Fruit fly (Drosophila melanogaster) whole organism, prepupa: ENCODE data around the gene CG13692.

Experiments used
- Blimp-1 ChIP-seq: fragments of 200-800 bp; sonication (Bioruptor generic); optimal IDR thresholded peaks from 3 replicates; lab custom pipeline; 2017; ENCODE audit warnings: missing biosample characterization, missing genetic modification characterization, mild to moderate bottlenecking, moderate library complexity, missing genetic modification reagents
- CG10669 ChIP-seq: fragments of 200-800 bp; sonication (Bioruptor generic); optimal IDR thresholded peaks from 3 replicates; lab custom pipeline; 2018; ENCODE audit warnings: missing biosample characterization, mild to moderate bottlenecking, missing genetic modification characterization, moderate library complexity
- CG11762 ChIP-seq: fragments of 200-800 bp; sonication (Bioruptor generic); optimal IDR thresholded peaks from 3 replicates; lab custom pipeline; 2016; ENCODE audit warnings: missing biosample characterization, missing genetic modification characterization; ENCODE audit not compliant: insufficient read depth
- CG11902 ChIP-seq: fragments of 200-800 bp; sonication (Bioruptor generic); optimal IDR thresholded peaks from 3 replicates; lab custom pipeline; 2016; ENCODE audit warnings: missing biosample characterization, missing genetic modification characterization
- CG15336 ChIP-seq: fragments of 200-800 bp; sonication (Bioruptor generic); IDR thresholded peaks from 2 replicates; pipeline ENCODE4 v1.3.6; 2022; ENCODE audit warnings: missing biosample characterization, missing genetic modification characterization
- CG1621 ChIP-seq: fragments of 200-800 bp; sonication (Bioruptor generic); optimal IDR thresholded peaks from 3 replicates; lab custom pipeline; 2018; ENCODE audit warnings: missing biosample characterization, mild to moderate bottlenecking, missing genetic modification characterization
- CG16779 ChIP-seq: fragments of 200-800 bp; sonication (Bioruptor generic); optimal IDR thresholded peaks from 3 replicates; lab custom pipeline; 2017; ENCODE audit warnings: missing biosample characterization, mild to moderate bottlenecking, missing genetic modification characterization
- CG3032 ChIP-seq: fragments of 200-800 bp; optimal IDR thresholded peaks from 2 replicates; lab custom pipeline; 2019; ENCODE audit warnings: missing biosample characterization, mild to moderate bottlenecking, missing genetic modification characterization, moderate library complexity
- CG31627 ChIP-seq: fragments of 200-800 bp; sonication (Bioruptor generic); optimal IDR thresholded peaks from 3 replicates; lab custom pipeline; 2016; ENCODE audit warnings: missing biosample characterization, missing genetic modification characterization
- CG32006 ChIP-seq: fragments of 200-800 bp; sonication (Bioruptor generic); optimal IDR thresholded peaks from 3 replicates; lab custom pipeline; 2017; ENCODE audit warnings: missing biosample characterization, mild to moderate bottlenecking, missing genetic modification characterization
- CG34406 ChIP-seq: fragments of 200-800 bp; sonication (Bioruptor generic); optimal IDR thresholded peaks from 3 replicates; lab custom pipeline; 2016; ENCODE audit warnings: missing biosample characterization, missing genetic modification characterization
- CG3919 ChIP-seq: fragments of 200-800 bp; sonication (Bioruptor generic); optimal IDR thresholded peaks from 3 replicates; lab custom pipeline; 2016; ENCODE audit warnings: missing biosample characterization, missing genetic modification characterization
- CG4318 ChIP-seq: fragments of 200-800 bp; sonication (Bioruptor generic); optimal IDR thresholded peaks from 3 replicates; lab custom pipeline; 2017; ENCODE audit warnings: missing biosample characterization, mild to moderate bottlenecking, missing genetic modification characterization
- CG6163 ChIP-seq: fragments of 200-800 bp; sonication (Bioruptor generic); IDR thresholded peaks from 3 replicates; pipeline ENCODE4 v1.3.6; 2022; ENCODE audit warnings: missing biosample characterization, missing genetic modification characterization
- CG6276 ChIP-seq: fragments of 200-800 bp; sonication (Bioruptor generic); optimal IDR thresholded peaks from 2 replicates; lab custom pipeline; 2017; ENCODE audit warnings: missing biosample characterization, mild to moderate bottlenecking, missing genetic modification characterization
- CG6792 ChIP-seq: fragments of 200-800 bp; sonication (Bioruptor generic); optimal IDR thresholded peaks from 3 replicates; lab custom pipeline; 2016; ENCODE audit warnings: missing biosample characterization, missing genetic modification characterization
- CG6808 ChIP-seq: fragments of 200-800 bp; sonication (Bioruptor generic); optimal IDR thresholded peaks from 3 replicates; lab custom pipeline; 2017; ENCODE audit warnings: missing biosample characterization, missing genetic modification characterization, mild to moderate bottlenecking, moderate library complexity, missing genetic modification reagents
- CG6854 ChIP-seq: fragments of 200-800 bp; sonication (Bioruptor generic); optimal IDR thresholded peaks from 2 replicates; lab custom pipeline; 2017; ENCODE audit warnings: missing biosample characterization, mild to moderate bottlenecking, missing genetic modification characterization
- CG8119 ChIP-seq: fragments of 200-800 bp; sonication (Bioruptor generic); IDR thresholded peaks from 3 replicates; pipeline ENCODE4 v1.3.6; 2022; ENCODE audit warnings: missing biosample characterization, missing genetic modification characterization
- CG8319 ChIP-seq: fragments of 200-800 bp; sonication (Bioruptor generic); optimal IDR thresholded peaks from 3 replicates; lab custom pipeline; 2016; ENCODE audit warnings: missing biosample characterization, missing genetic modification characterization
- CG8632 ChIP-seq: fragments of 200-800 bp; sonication (Bioruptor generic); optimal IDR thresholded peaks from 3 replicates; lab custom pipeline; 2016; ENCODE audit warnings: missing biosample characterization, missing genetic modification characterization
- Eip75B ChIP-seq: fragments of 200-800 bp; sonication (Bioruptor generic); optimal IDR thresholded peaks from 3 replicates; lab custom pipeline; 2016; ENCODE audit warnings: missing biosample characterization, missing genetic modification characterization
- Eip78C ChIP-seq: fragments of 200-800 bp; sonication (Bioruptor generic); peaks from one replicate; lab custom pipeline; 2016; ENCODE audit warnings: missing biosample characterization, missing genetic modification characterization
- Eip93F ChIP-seq: fragments of 200-800 bp; sonication (Bioruptor generic); optimal IDR thresholded peaks from 2 replicates; lab custom pipeline; 2016; ENCODE audit warnings: missing biosample characterization, mild to moderate bottlenecking, missing genetic modification characterization
- Ets21C ChIP-seq: fragments of 200-800 bp; sonication (Bioruptor generic); optimal IDR thresholded peaks from 3 replicates; lab custom pipeline; 2016; ENCODE audit warnings: missing biosample characterization, missing genetic modification characterization
- Gug ChIP-seq: fragments of 200-800 bp; sonication (Bioruptor generic); IDR thresholded peaks from 2 replicates; pipeline ENCODE4 v1.3.6; 2022; ENCODE audit warnings: missing biosample characterization, missing genetic modification characterization
- Hr39 ChIP-seq: fragments of 200-800 bp; sonication (Bioruptor generic); optimal IDR thresholded peaks from 2 replicates; lab custom pipeline; 2016; ENCODE audit warnings: missing biosample characterization, missing genetic modification characterization
- Hr4 ChIP-seq: fragments of 200-800 bp; sonication (Bioruptor generic); optimal IDR thresholded peaks from 3 replicates; lab custom pipeline; 2016; ENCODE audit warnings: missing biosample characterization, missing genetic modification characterization
- Lpt ChIP-seq: fragments of 200-800 bp; sonication (Bioruptor generic); optimal IDR thresholded peaks from 3 replicates; lab custom pipeline; 2016; ENCODE audit warnings: missing biosample characterization, missing genetic modification characterization
- OdsH ChIP-seq: fragments of 200-800 bp; sonication (Bioruptor generic); optimal IDR thresholded peaks from 3 replicates; lab custom pipeline; 2016; ENCODE audit warnings: missing biosample characterization, missing genetic modification characterization
- Smox ChIP-seq: fragments of 200-800 bp; sonication (Bioruptor generic); optimal IDR thresholded peaks from 3 replicates; lab custom pipeline; 2016; ENCODE audit warnings: missing biosample characterization, missing genetic modification characterization
- Sox102F ChIP-seq: fragments of 200-800 bp; sonication (Bioruptor generic); optimal IDR thresholded peaks from 2 replicates; lab custom pipeline; 2016; ENCODE audit warnings: missing biosample characterization, mild to moderate bottlenecking, missing genetic modification characterization
- Sox14 ChIP-seq: fragments of 200-800 bp; sonication (Bioruptor generic); optimal IDR thresholded peaks from 3 replicates; lab custom pipeline; 2016; ENCODE audit warnings: missing biosample characterization, missing genetic modification characterization
- Sox15 ChIP-seq: fragments of 200-800 bp; sonication (Bioruptor generic); optimal IDR thresholded peaks from 3 replicates; lab custom pipeline; 2016; ENCODE audit warnings: missing biosample characterization, missing genetic modification characterization
- achi ChIP-seq: fragments of 200-800 bp; sonication (Bioruptor generic); optimal IDR thresholded peaks from 3 replicates; lab custom pipeline; 2016; ENCODE audit warnings: missing biosample characterization, missing genetic modification characterization
- cyc ChIP-seq: fragments of 200-800 bp; sonication (Bioruptor generic); optimal IDR thresholded peaks from 3 replicates; lab custom pipeline; 2016; ENCODE audit warnings: missing biosample characterization, missing genetic modification characterization
- dac ChIP-seq: fragments of 200-800 bp; sonication (Bioruptor generic); optimal IDR thresholded peaks from 2 replicates; lab custom pipeline; 2017; ENCODE audit warnings: missing biosample characterization, mild to moderate bottlenecking, missing genetic modification characterization
- dsx ChIP-seq: fragments of 200-800 bp; optimal IDR thresholded peaks from 3 replicates; lab custom pipeline; 2019; ENCODE audit warnings: missing biosample characterization, mild to moderate bottlenecking, missing genetic modification characterization, moderate library complexity; ENCODE audit not compliant: poor library complexity, severe bottlenecking
- eg ChIP-seq: fragments of 200-800 bp; sonication (Bioruptor generic); IDR thresholded peaks from 3 replicates; pipeline ENCODE4 v1.3.6; 2022; ENCODE audit warnings: missing biosample characterization, missing genetic modification characterization
- esn ChIP-seq: fragments of 200-800 bp; sonication (Bioruptor generic); optimal IDR thresholded peaks from 2 replicates; lab custom pipeline; 2016; ENCODE audit warnings: missing biosample characterization, mild to moderate bottlenecking, missing genetic modification characterization, moderate library complexity
- ss ChIP-seq, 2 experiments: fragments of 200-800 bp; sonication (Bioruptor generic); optimal IDR thresholded peaks; 2 replicates in 1 of 2; 3 replicates in 1 of 2; lab custom pipeline; 2017 to 2018; ENCODE audit warnings: mild to moderate bottlenecking in 2 of 2, missing biosample characterization in 2 of 2, missing genetic modification characterization in 2 of 2, moderate library complexity in 1 of 2
- vri ChIP-seq: fragments of 200-800 bp; sonication (Bioruptor generic); optimal IDR thresholded peaks from 3 replicates; lab custom pipeline; 2016; ENCODE audit warnings: missing biosample characterization, mild to moderate bottlenecking, missing genetic modification characterization

Gene CG13692

dm6 chr2L:382807-383206 lies 38.8 kb upstream of the CG13692 start (continued):
- TF ChIP-seq OdsH (GFP tag; lab: Kevin White, UChicago) (peak; percentile 50), CG6276 (peak; percentile 10), Eip75B (GFP tag; lab: Kevin White, UChicago) (peak; percentile 68), eg (0 out of 3 replicates have a peak, but pooled peaks have one; percentile 25), esn (GFP tag; lab: Kevin White, UChicago) (peak; percentile 72), CG6854 (GFP tag; lab: Kevin White, UChicago) (no peak), Gug (no peak; the same call in 1 of the 2 replicates), Sox15 (GFP tag; lab: Kevin White, UChicago) (no peak), CG3032 (tag; lab: Kevin White, UChicago) (peak; percentile 43), Hr4 (GFP tag; lab: Kevin White, UChicago) (peak; percentile 32), Smox (GFP tag; lab: Kevin White, UChicago) (peak; percentile 61), Lpt (GFP tag; lab: Kevin White, UChicago) (no peak), CG34406 (GFP tag; lab: Kevin White, UChicago) (peak; percentile 46), CG11902 (peak; percentile 18), dsx (peak; percentile 40), CG4318 (peak; percentile 6), Eip93F (GFP tag; lab: Kevin White, UChicago) (peak; percentile 3), CG31627 (GFP tag; lab: Kevin White, UChicago) (peak; percentile 71), CG10669 (peak; percentile 53), CG6808 (peak; percentile 51), CG3919 (GFP tag; lab: Kevin White, UChicago) (peak; percentile 65), cyc (peak; percentile 69), CG8632 (GFP tag; lab: Kevin White, UChicago) (peak; percentile 22), CG8319 (no peak), Ets21C (GFP tag; lab: Kevin White, UChicago) (peak; percentile 36), CG11762 (no peak), CG15336 (GFP tag; lab: Robert Waterston, UW) (peak; percentile 44), CG6163 (GFP tag; lab: Robert Waterston, UW) (peak; percentile 74), Eip78C (GFP tag; lab: Kevin White, UChicago) (peak; percentile 88), achi (GFP tag; lab: Kevin White, UChicago) (peak; percentile 56), CG1621 (peak; percentile 16), dac (GFP tag; lab: Kevin White, UChicago) (no peak), CG8119 (GFP tag; lab: Robert Waterston, UW) (peak; percentile 46; the same call in 1 of the 3 replicates), CG32006 (peak; percentile 38), Sox102F (peak; percentile 68)

DNA sequence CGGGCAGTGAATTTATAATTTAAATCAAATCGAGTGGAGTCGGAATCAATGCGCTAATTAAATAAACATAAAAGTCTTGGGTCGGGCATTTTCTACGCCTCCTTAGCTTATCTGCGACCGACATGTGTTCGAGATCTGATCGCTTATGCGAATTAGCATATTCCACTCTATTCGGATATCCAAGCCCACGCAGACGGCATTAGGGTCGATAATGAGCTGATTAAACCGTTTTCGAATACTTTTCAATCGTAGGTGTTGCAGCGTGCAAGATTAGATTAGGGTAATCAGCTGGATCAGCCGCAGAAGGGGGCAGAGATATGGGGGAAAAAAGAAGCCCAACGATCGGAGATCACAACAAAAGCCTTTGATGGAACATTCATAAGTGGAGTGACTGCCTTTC lies 31.1 kb upstream of the CG13692 start:
- TF ChIP-seq CG6792 (GFP tag; lab: Kevin White, UChicago) (no peak), Ets21C (GFP tag; lab: Kevin White, UChicago) (no peak), ss (GFP tag; optimal IDR thresholded peaks at IDR 0.05; lab: Kevin White, UChicago) (no peak), CG16779 (tag; lab: Kevin White, UChicago) (no peak), Hr39 (GFP tag; lab: Kevin White, UChicago) (no peak), CG4318 (no peak), Sox102F (no peak), vri (GFP tag; lab: Kevin White, UChicago) (no peak), esn (GFP tag; lab: Kevin White, UChicago) (no peak), achi (GFP tag; lab: Kevin White, UChicago) (no peak), CG6163 (GFP tag; lab: Robert Waterston, UW) (no peak), CG1621 (no peak), Smox (GFP tag; lab: Kevin White, UChicago) (no peak), Sox14 (GFP tag; lab: Kevin White, UChicago) (no peak), Blimp-1 (GFP tag; lab: Kevin White, UChicago) (no peak), Lpt (GFP tag; lab: Kevin White, UChicago) (no peak)
